Worm (Caenorhabditis elegans): ENCODE data around the gene lys-1.

- no peak for TF ChIP-seq egl-27 (tag; optimal IDR thresholded peaks at IDR 0.05)
- no peak for TF ChIP-seq zag-1 (tag; optimal IDR thresholded peaks at IDR 0.05)
- no peak for TF ChIP-seq snpc-4 (tag; optimal IDR thresholded peaks at IDR 0.05)
- TF ChIP-seq blmp-1 (tag; optimal IDR thresholded peaks at IDR 0.05; ENCODE audit: insufficient read depth), result no peak
Measured at ce11 chrV:10314371-10314770, 36.7 kb downstream of the lys-1 start, which contains the start of gene trx-2.
